Worm (Caenorhabditis elegans): ENCODE measurements around the gene B0035.22.
A peak's percentile ranks its signal among the peaks of the same experiment; 100 is the strongest.

The B0035.22 gene

DNA sequence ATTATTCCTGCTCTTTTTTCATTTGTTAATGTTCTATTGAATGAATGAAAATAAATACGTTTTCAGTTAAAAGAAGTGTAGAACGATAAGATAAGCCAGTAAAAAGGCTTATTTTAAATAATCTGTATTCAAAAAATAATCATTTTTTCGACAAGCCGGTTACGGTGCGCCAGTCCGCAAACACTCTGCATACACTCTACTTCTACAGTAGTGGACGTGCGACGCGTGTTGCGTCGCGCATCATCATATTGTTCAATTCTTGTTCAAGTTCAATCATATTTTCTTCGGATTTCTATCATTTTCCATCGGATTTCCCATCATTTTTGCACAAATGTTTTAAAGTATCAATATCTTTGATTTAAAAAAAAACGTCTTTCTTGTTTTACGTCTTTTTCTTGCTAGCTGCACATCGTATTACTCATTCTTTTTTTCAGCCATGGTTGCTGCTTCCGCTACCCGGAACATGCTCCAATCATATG lies 5.0 kb downstream of the B0035.22 start, which contains the start of gene B0035.18:
B0035.18 (plus strand) TSS at position 429 of the 479 bp plus-strand sequence.
- TF ChIP-seq hmg-1.2 (GFP tag; IDR thresholded peaks at IDR 0.05) (peak; percentile 11; the same call in 1 of the 2 replicates), madf-3 (GFP tag; IDR thresholded peaks at IDR 0.05) (peak; percentile 91), aptf-2 (GFP tag; conservative IDR thresholded peaks at IDR 0.05) (no peak), mel-28 (tag; optimal IDR thresholded peaks at IDR 0.05; ENCODE audit: borderline replicate concordance) (no peak), snpc-1.3 (tag; optimal IDR thresholded peaks at IDR 0.05; ENCODE audit: insufficient read depth) (peak; percentile 9), atf-7 (tag; optimal IDR thresholded peaks at IDR 0.05) (no peak), D2030.7 (GFP tag; IDR thresholded peaks at IDR 0.05) (peak; percentile 30; the same call in 1 of the 2 replicates), ceh-79 (tag; optimal IDR thresholded peaks at IDR 0.05) (no peak), lsl-1 (GFP tag; optimal IDR thresholded peaks at IDR 0.05) (peak; percentile 89), T07F8.4 (tag; optimal IDR thresholded peaks at IDR 0.05) (no peak), nhr-27 (tag; optimal IDR thresholded peaks at IDR 0.05) (no peak), zim-3 (tag; optimal IDR thresholded peaks at IDR 0.05) (no peak), ama-1 (optimal IDR thresholded peaks at IDR 0.05) (no peak), ama-1 (GFP tag; optimal IDR thresholded peaks at IDR 0.05) (no peak), nfyb-1 (GFP tag; IDR thresholded peaks at IDR 0.05) (no peak), F23B12.7 (tag; optimal IDR thresholded peaks at IDR 0.05; ENCODE audit: insufficient read depth) (no peak), C17E4.6 (GFP tag; IDR thresholded peaks at IDR 0.05) (no peak), snpc-3.4 (tag; optimal IDR thresholded peaks at IDR 0.05) (peak; percentile 53)

DNA sequence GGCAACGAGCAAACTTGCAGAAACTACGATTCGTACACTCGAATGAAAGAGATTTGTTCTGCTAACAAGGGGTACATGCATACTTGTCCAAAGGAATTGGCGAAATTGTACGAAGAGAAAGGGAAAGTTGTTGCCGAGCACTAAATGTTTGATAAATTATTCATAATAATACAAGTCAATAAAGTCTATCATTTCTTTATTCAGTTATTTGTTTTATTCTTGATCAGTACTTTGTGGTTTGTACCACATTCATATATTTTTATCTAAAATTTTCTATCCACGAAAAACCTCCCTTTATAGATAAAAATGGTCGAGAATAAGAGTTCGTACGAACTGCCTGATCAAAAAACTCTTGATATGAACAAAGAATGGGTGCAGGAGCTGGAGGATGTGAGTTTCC lies 5.5 kb downstream of the B0035.22 start, which contains the start of gene edg-1:
edg-1 (plus strand) TSS at position 301 of the 400 bp plus-strand sequence.
- TF ChIP-seq F49E8.2 (tag; optimal IDR thresholded peaks at IDR 0.05; ENCODE audit: insufficient read depth), result peak; percentile 7
- no peak for TF ChIP-seq aptf-2 (GFP tag; conservative IDR thresholded peaks at IDR 0.05)

DNA sequence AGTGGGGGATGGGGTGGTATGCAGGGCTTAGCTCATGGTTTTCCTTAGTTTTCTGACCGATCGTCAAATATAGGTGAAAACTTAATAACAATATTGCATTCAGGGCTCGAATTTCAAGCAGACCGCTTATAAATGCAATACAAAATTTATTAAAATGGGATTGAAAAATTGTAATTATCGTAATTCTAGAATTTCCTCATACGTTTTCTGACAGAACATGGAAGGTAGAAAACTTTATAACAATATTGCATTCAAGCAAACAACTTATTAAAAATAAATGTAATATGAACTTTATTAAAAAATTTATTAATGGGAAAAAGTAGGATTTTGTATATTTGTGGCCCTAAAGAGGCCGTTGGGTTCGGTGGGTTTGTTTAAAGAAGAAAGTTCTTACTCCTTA lies 8.7 kb downstream of the B0035.22 start:
- TF ChIP-seq ztf-22 (GFP tag; optimal IDR thresholded peaks at IDR 0.05) (no peak), Y53G8AR.9 (GFP tag; conservative IDR thresholded peaks at IDR 0.05) (0 out of 2 replicates have a peak, but pooled peaks have one; percentile 57), Y95B8A.8 (GFP tag; IDR thresholded peaks at IDR 0.05) (peak; percentile 59; the same call in 1 of the 2 replicates), madf-10 (tag; optimal IDR thresholded peaks at IDR 0.05) (no peak), ztf-3 (GFP tag; optimal IDR thresholded peaks at IDR 0.05) (no peak), akir-1 (GFP tag; optimal IDR thresholded peaks at IDR 0.05) (no peak), zim-3 (tag; optimal IDR thresholded peaks at IDR 0.05) (no peak), xnd-1 (tag; optimal IDR thresholded peaks at IDR 0.05) (no peak), let-526 (GFP tag; IDR thresholded peaks at IDR 0.05) (no peak), ZK185.1 (tag; optimal IDR thresholded peaks at IDR 0.05; ENCODE audit: poor library complexity, severe bottlenecking) (no peak), dox-1 (GFP tag; IDR thresholded peaks at IDR 0.05) (peak; percentile 64; the same call in 1 of the 2 replicates), C06A6.2 (GFP tag; conservative IDR thresholded peaks at IDR 0.05) (no peak), mes-4 (tag; optimal IDR thresholded peaks at IDR 0.05) (peak; percentile 26), nfya-1 (tag; optimal IDR thresholded peaks at IDR 0.05; ENCODE audit: borderline replicate concordance, insufficient read depth) (no peak), F10E7.11 (tag; optimal IDR thresholded peaks at IDR 0.05) (no peak), hmg-20 (GFP tag; IDR thresholded peaks at IDR 0.05) (no peak), ceh-100 (GFP tag; IDR thresholded peaks at IDR 0.05) (0 out of 2 replicates have a peak, but pooled peaks have one; percentile 27), bed-1 (GFP tag; IDR thresholded peaks at IDR 0.05) (no peak), snpc-1.1 (tag; optimal IDR thresholded peaks at IDR 0.05; ENCODE audit: insufficient read depth) (no peak), ccch-3 (GFP tag; optimal IDR thresholded peaks at IDR 0.05) (no peak), Y67H2A.10 (GFP tag; conservative IDR thresholded peaks at IDR 0.05) (no peak), chd-7 (tag; optimal IDR thresholded peaks at IDR 0.05) (no peak), mcd-1 (GFP tag; IDR thresholded peaks at IDR 0.05) (0 out of 2 replicates have a peak, but pooled peaks have one; percentile 18), ztf-25 (GFP tag; IDR thresholded peaks at IDR 0.05) (0 out of 2 replicates have a peak, but pooled peaks have one; percentile 43), lag-1 (GFP tag; IDR thresholded peaks at IDR 0.05) (no peak), nfya-2 (GFP tag; IDR thresholded peaks at IDR 0.05) (no peak), F22D6.2 (tag; optimal IDR thresholded peaks at IDR 0.05) (no peak)
